Fruit fly (Drosophila melanogaster): ENCODE results near the gene Cyp28d2.

DNA sequence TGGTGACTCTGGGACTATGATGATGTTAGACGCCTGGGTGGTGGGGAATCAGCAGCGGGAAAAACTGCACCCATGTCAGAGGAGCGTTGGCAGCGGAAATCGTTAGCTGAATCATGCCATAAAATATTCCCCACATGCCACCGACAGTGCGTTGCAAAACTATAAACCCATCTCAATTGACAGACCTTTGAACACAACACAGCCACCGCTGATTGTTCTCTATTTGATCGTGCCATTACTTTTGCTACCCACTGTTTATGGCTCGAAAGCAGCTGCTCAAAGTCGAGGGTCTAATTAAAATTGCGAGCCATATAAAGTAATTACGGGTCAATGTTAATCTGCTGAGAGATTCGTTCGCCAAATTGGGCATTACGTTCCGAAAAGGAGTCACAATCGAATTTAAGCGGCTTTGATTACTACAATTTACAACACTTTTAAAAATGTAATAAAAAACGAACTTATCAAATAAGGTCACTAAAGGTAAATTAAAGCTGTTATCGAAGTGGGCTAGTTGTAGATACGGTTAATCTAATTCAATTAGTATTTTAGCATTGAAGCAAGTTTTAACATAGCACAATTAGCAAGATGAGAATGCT is 17.8 kb downstream of the Cyp28d2 start:
- TF ChIP-seq CG13204 (GFP tag; optimal IDR thresholded peaks at IDR 0.05) (no peak), CG34367 (tag; optimal IDR thresholded peaks at IDR 0.05) (no peak), CG32121 (GFP tag; IDR thresholded peaks at IDR 0.05) (no peak), EcR (GFP tag; optimal IDR thresholded peaks at IDR 0.05) (no peak), CG10348 (GFP tag; IDR thresholded peaks at IDR 0.05) (no peak)
